Worm (Caenorhabditis elegans) whole organism, mixed stage, embryonic: ENCODE measurements around the gene ddn-1.

ENCODE experiments used
- M03D4.4 ChIP-seq: sonication (generic microtip); optimal IDR thresholded peaks from 2 replicates; lab custom pipeline; 2017; ENCODE audit warnings: mild to moderate bottlenecking, missing genetic modification characterization, missing compliant biosample characterization
- bed-3 ChIP-seq: fragments of 200-800 bp; sonication (Bioruptor generic); optimal IDR thresholded peaks from 3 replicates; lab custom pipeline; 2018; ENCODE audit warnings: mild to moderate bottlenecking, missing genetic modification characterization, moderate library complexity, missing compliant biosample characterization
- blmp-1 ChIP-seq: fragments of 150-350 bp; optimal IDR thresholded peaks from 2 replicates; lab custom pipeline; 2014; ENCODE audit warnings: missing biosample characterization, missing genetic modification characterization
- ceh-39 ChIP-seq: fragments of 150-350 bp; optimal IDR thresholded peaks from 2 replicates; lab custom pipeline; 2014; ENCODE audit warnings: missing biosample characterization, missing genetic modification characterization
- ceh-43 ChIP-seq: fragments of 200-800 bp; sonication (Bioruptor generic); optimal IDR thresholded peaks from 2 replicates; lab custom pipeline; 2018; ENCODE audit warnings: mild to moderate bottlenecking, missing genetic modification characterization, moderate library complexity, missing compliant biosample characterization
- elt-1 ChIP-seq: sonication (generic microtip); optimal IDR thresholded peaks from 2 replicates; lab custom pipeline; 2017; ENCODE audit warnings: missing genetic modification characterization, mild to moderate bottlenecking, missing compliant biosample characterization, antibody characterized with exemption, moderate library complexity, borderline replicate concordance; ENCODE audit not compliant: insufficient read depth
- flh-1 ChIP-seq: fragments of 200-800 bp; sonication (Bioruptor generic); optimal IDR thresholded peaks from 2 replicates; lab custom pipeline; 2018; ENCODE audit warnings: mild to moderate bottlenecking, missing genetic modification characterization, moderate library complexity, missing compliant biosample characterization
- ham-2 ChIP-seq: fragments of 200-800 bp; sonication (Bioruptor generic); optimal IDR thresholded peaks from 2 replicates; lab custom pipeline; 2018; ENCODE audit warnings: mild to moderate bottlenecking, missing genetic modification characterization, missing compliant biosample characterization
- hlh-1 ChIP-seq: fragments of 150-350 bp; optimal IDR thresholded peaks from 2 replicates; lab custom pipeline; 2014; ENCODE audit warnings: missing biosample characterization, missing genetic modification reagents, missing genetic modification characterization
- lin-13 ChIP-seq: fragments of 150-350 bp; optimal IDR thresholded peaks from 2 replicates; lab custom pipeline; 2014; ENCODE audit warnings: missing biosample characterization, missing genetic modification characterization
- lsy-2 ChIP-seq: fragments of 150-350 bp; optimal IDR thresholded peaks from 2 replicates; lab custom pipeline; 2014; ENCODE audit warnings: missing biosample characterization, missing genetic modification characterization
- mab-5 ChIP-seq: fragments of 150-350 bp; optimal IDR thresholded peaks from 2 replicates; lab custom pipeline; 2014; ENCODE audit warnings: missing biosample characterization, missing genetic modification characterization
- mep-1 ChIP-seq: fragments of 150-350 bp; optimal IDR thresholded peaks from 2 replicates; lab custom pipeline; 2017; ENCODE audit warnings: missing biosample characterization, missing genetic modification reagents, missing genetic modification characterization, inconsistent platforms
- mls-2 ChIP-seq: sonication (generic microtip); optimal IDR thresholded peaks from 2 replicates; lab custom pipeline; 2016; ENCODE audit warnings: mild to moderate bottlenecking, missing genetic modification characterization, moderate library complexity, missing compliant biosample characterization
- nhr-12 ChIP-seq: fragments of 150-350 bp; optimal IDR thresholded peaks from 2 replicates; lab custom pipeline; 2014; ENCODE audit warnings: missing biosample characterization, missing genetic modification characterization
- nhr-2 ChIP-seq: fragments of 150-350 bp; optimal IDR thresholded peaks from 2 replicates; lab custom pipeline; 2014; ENCODE audit warnings: missing biosample characterization, missing genetic modification characterization
- nhr-237 ChIP-seq: fragments of 150-350 bp; optimal IDR thresholded peaks from 2 replicates; lab custom pipeline; 2014; ENCODE audit warnings: missing biosample characterization, missing genetic modification characterization
- nhr-28 ChIP-seq: fragments of 150-350 bp; optimal IDR thresholded peaks from 2 replicates; lab custom pipeline; 2014; ENCODE audit warnings: missing biosample characterization, missing genetic modification characterization
- nhr-76 ChIP-seq: sonication (generic microtip); optimal IDR thresholded peaks from 2 replicates; lab custom pipeline; 2017; ENCODE audit warnings: missing biosample characterization, missing genetic modification characterization
- pha-4 ChIP-seq: fragments of 150-350 bp; optimal IDR thresholded peaks from 2 replicates; lab custom pipeline; 2018; ENCODE audit warnings: missing biosample characterization, missing genetic modification reagents, missing genetic modification characterization
- sem-2 ChIP-seq: fragments of 200-800 bp; sonication (Bioruptor generic); optimal IDR thresholded peaks from 2 replicates; lab custom pipeline; 2018; ENCODE audit warnings: mild to moderate bottlenecking, missing genetic modification characterization, missing compliant biosample characterization
- snpc-4 ChIP-seq: fragments of 150-350 bp; optimal IDR thresholded peaks from 2 replicates; lab custom pipeline; 2014; ENCODE audit warnings: missing biosample characterization, missing genetic modification characterization
- sptf-1 ChIP-seq: sonication (generic microtip); optimal IDR thresholded peaks from 2 replicates; lab custom pipeline; 2017; ENCODE audit warnings: mild to moderate bottlenecking, missing genetic modification characterization, moderate library complexity, missing compliant biosample characterization
- unc-120 ChIP-seq: sonication (generic microtip); optimal IDR thresholded peaks from 2 replicates; lab custom pipeline; 2017; ENCODE audit warnings: missing genetic modification characterization, missing compliant biosample characterization; ENCODE audit not compliant: poor library complexity, severe bottlenecking
- unc-62 ChIP-seq: fragments of 150-350 bp; optimal IDR thresholded peaks from 2 replicates; lab custom pipeline; 2014; ENCODE audit warnings: missing biosample characterization, missing genetic modification reagents, missing genetic modification characterization
- zip-8 ChIP-seq: fragments of 150-350 bp; optimal IDR thresholded peaks from 2 replicates; lab custom pipeline; 2014; ENCODE audit warnings: missing biosample characterization, missing genetic modification characterization

ddn-1 gene

ce11 chrV:8798470-8798869 is 38.2 kb upstream of the ddn-1 start:
- TF ChIP-seq mls-2 (tag; lab: Kevin White, UChicago) (no peak), bed-3 (no peak), M03D4.4 (tag; lab: Kevin White, UChicago) (no peak), ceh-39 (tag; lab: Kevin White, UChicago) (no peak), blmp-1 (no peak), sem-2 (GFP tag; lab: Kevin White, UChicago) (no peak), unc-120 (tag; lab: Kevin White, UChicago) (no peak), nhr-76 (tag; lab: Kevin White, UChicago) (no peak), zip-8 (tag; lab: Kevin White, UChicago) (no peak), mep-1 (tag; lab: Kevin White, UChicago) (no peak), lsy-2 (tag; lab: Kevin White, UChicago) (no peak), lin-13 (tag; lab: Kevin White, UChicago) (no peak)
- TF ChIP-seq, all 35 proteins: peak for 0

DNA sequence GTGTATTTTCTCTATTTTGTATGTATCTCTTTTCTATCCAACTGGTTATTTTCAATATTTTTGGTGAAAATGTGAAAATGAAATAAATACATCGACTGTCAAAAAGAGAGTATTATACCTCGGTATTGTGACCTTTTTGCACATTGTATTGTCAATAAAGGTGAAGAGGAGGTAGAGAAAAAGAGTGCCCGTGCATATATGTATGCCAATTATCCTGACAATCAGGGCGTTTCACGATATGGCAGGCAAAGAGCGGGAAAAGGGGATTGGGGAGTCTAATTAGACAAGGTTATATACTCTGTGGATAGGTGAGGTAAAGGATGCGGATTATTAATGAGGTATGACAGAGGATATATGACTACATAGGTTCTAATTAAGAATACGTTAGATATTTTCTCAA is 36.6 kb upstream of the ddn-1 start:
- TF ChIP-seq ceh-43 (peak; percentile 59), pha-4 (tag; lab: Kevin White, UChicago) (peak; percentile 46), nhr-2 (tag; lab: Kevin White, UChicago) (peak; percentile 99), unc-120 (tag; lab: Kevin White, UChicago) (no peak), unc-62 (GFP tag; lab: Kevin White, UChicago) (no peak), sptf-1 (tag; lab: Kevin White, UChicago) (peak; percentile 10), mls-2 (tag; lab: Kevin White, UChicago) (peak; percentile 71)
- TF ChIP-seq, all 35 proteins: peak for 5

DNA sequence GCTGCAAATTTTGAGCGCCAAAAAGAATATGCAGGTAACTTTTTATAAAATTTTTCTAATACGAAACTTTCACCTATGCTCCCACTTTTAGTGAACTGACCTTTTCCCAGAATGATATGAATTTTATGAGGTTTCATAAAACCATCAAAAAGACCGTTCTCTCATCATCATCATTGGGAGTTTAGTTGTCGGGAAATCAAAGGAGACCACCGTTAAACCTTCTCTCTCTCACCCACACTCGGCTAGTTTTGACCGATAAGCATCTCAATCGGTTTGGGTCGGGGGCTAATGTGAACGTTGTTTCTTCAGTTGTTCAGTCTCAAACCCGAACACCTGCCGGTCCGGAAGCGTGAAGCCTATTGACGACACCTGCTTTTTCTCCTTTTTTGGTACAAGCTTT is 35.9 kb upstream of the ddn-1 start:
- TF ChIP-seq ham-2 (GFP tag; lab: Kevin White, UChicago) (peak; percentile 81), sem-2 (GFP tag; lab: Kevin White, UChicago) (no peak)

DNA sequence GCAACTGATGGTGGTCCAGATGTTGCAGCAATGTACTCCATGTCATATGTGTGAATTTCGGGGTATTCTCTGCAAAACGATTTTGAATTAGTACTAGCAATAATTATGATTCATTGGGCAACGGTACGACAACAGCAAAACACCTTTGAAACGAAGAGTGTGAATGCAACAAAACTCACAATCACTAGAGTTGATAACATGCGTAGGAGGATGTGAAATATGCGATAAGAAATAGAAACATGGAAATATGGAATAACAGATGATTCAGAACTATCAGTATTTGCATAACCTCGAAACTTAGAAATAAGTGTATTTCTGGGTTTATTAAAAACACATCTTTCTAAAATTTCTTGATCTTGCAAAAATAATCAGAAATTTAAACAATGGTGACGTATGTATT is 35.2 kb upstream of the ddn-1 start:
- TF ChIP-seq snpc-4 (tag; lab: Kevin White, UChicago) (no peak), mls-2 (tag; lab: Kevin White, UChicago) (no peak), nhr-28 (tag; lab: Kevin White, UChicago) (no peak)
- TF ChIP-seq, all 35 proteins: peak for 0

DNA sequence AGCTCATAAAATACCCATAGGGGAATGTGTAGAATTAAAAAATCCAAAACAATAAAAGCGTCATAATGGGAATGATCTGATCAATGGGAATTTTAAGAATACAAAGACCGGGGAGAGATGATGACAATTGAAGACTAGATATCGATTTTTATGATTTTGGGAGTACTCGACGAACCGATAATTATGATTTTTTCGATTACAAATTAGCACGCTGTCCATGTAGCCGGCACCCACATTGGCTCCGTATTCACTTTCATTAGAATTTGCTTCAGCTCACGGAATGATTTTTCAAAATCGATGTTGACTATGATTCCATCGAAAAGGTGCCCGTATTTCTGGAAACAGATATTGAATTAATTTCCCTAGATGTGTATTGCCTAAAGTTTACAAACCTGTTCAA is 32.5 kb upstream of the ddn-1 start:
- TF ChIP-seq flh-1 (GFP tag; lab: Kevin White, UChicago) = no peak
- TF ChIP-seq lin-13 (tag; lab: Kevin White, UChicago) = no peak
- TF ChIP-seq ceh-43 = no peak
- no peak for TF ChIP-seq lsy-2 (tag; lab: Kevin White, UChicago)
- TF ChIP-seq sptf-1 (tag; lab: Kevin White, UChicago) = no peak
- no peak for TF ChIP-seq zip-8 (tag; lab: Kevin White, UChicago)
- no peak for TF ChIP-seq nhr-12
- no peak for TF ChIP-seq mab-5
- no peak for TF ChIP-seq ham-2 (GFP tag; lab: Kevin White, UChicago)
- TF ChIP-seq, all 35 proteins: peak for 0

DNA sequence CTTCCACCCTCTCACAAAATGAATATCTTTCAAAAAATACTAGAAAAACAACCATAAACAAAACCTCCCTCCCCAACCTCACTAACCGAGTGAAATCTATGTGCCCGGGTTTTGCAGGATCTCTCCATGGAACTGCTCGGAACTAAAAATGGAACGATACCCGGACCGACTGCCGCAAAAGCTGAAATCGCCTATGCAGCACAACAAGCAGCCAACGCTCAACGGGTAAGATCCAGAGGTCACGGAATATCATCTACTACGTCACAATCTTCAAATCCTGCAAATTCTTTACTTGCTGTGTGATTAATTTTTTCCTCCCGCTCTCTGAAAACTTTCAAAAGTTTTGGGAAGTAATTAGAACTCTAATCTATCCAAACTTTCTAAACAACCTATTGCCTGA is 29.0 kb upstream of the ddn-1 start:
- no peak for TF ChIP-seq unc-62 (GFP tag; lab: Kevin White, UChicago)
- no peak for TF ChIP-seq ceh-43
- TF ChIP-seq nhr-237 (tag; lab: Kevin White, UChicago) = no peak
- no peak for TF ChIP-seq nhr-12
- TF ChIP-seq elt-1 = no peak
- no peak for TF ChIP-seq nhr-28 (tag; lab: Kevin White, UChicago)
- no peak for TF ChIP-seq ceh-39 (tag; lab: Kevin White, UChicago)
- no peak for TF ChIP-seq mls-2 (tag; lab: Kevin White, UChicago)
- no peak for TF ChIP-seq unc-120 (tag; lab: Kevin White, UChicago)
- no peak for TF ChIP-seq blmp-1
- TF ChIP-seq hlh-1 (tag; lab: Kevin White, UChicago) = no peak
- TF ChIP-seq, all 35 proteins: peak for 0

DNA sequence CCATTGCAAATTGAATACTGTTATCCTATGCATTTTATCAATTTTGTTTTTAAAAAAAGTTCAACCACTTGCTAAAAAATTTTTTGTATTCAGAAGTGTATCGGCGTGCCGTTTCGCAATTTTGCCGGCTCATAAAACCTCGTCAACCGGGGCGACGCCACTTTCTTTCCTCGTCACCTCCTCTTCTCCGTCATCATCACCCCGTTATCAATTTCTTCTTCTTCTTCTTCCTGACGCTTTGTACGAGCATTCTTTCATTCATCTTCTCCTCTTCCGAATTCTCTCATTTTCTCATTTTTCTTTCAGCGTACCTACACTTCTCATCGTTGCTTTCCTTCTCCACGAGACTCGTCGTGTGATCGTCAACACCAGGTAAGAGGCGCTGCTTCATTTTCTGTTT is 25.9 kb upstream of the ddn-1 start, which contains the start of gene sup-37:
Gene sup-37, plus strand, starts transcription at position 301 of the 400 bp plus-strand sequence.
- no peak for TF ChIP-seq nhr-28 (tag; lab: Kevin White, UChicago)
- TF ChIP-seq, all 35 proteins: peak for 0
